Worm (Caenorhabditis elegans) whole organism, L1 larva: ENCODE data around the gene B0564.2.

Experiments used
- C16A3.4 ChIP-seq: fragments of 150-350 bp; optimal IDR thresholded peaks from 2 replicates; lab custom pipeline; 2014; ENCODE audit warnings: missing biosample characterization, missing genetic modification characterization
- F16B12.6 ChIP-seq: fragments of 150-350 bp; optimal IDR thresholded peaks from 2 replicates; lab custom pipeline; 2014; ENCODE audit warnings: missing biosample characterization, missing genetic modification characterization
- Y116A8C.19 ChIP-seq: sonication (generic microtip); optimal IDR thresholded peaks from 2 replicates; lab custom pipeline; 2016; ENCODE audit warnings: missing compliant biosample characterization, missing genetic modification characterization, borderline replicate concordance
- aha-1 ChIP-seq: fragments of 150-350 bp; optimal IDR thresholded peaks from 2 replicates; lab custom pipeline; 2014; ENCODE audit warnings: missing biosample characterization, missing genetic modification characterization
- alr-1 ChIP-seq: fragments of 200-800 bp; sonication (Bioruptor generic); optimal IDR thresholded peaks from 2 replicates; lab custom pipeline; 2018; ENCODE audit warnings: borderline replicate concordance, mild to moderate bottlenecking, missing genetic modification characterization, missing compliant biosample characterization
- aly-2 ChIP-seq: fragments of 150-350 bp; optimal IDR thresholded peaks from 2 replicates; lab custom pipeline; 2014; ENCODE audit warnings: missing biosample characterization, missing genetic modification characterization
- blmp-1 ChIP-seq: fragments of 150-350 bp; optimal IDR thresholded peaks from 2 replicates; lab custom pipeline; 2014; ENCODE audit warnings: missing biosample characterization, missing genetic modification characterization
- ceh-63 ChIP-seq: fragments of 200-800 bp; sonication (Bioruptor generic); optimal IDR thresholded peaks from 2 replicates; lab custom pipeline; 2018; ENCODE audit warnings: mild to moderate bottlenecking, missing genetic modification characterization, missing compliant biosample characterization
- ceh-8 ChIP-seq: fragments of 200-800 bp; sonication (Bioruptor generic); optimal IDR thresholded peaks from 2 replicates; lab custom pipeline; 2018; ENCODE audit warnings: mild to moderate bottlenecking, missing genetic modification characterization, moderate library complexity, missing compliant biosample characterization
- ceh-82 ChIP-seq, 3 experiments: fragments of 150-350 bp in 1 of 3; sonication (generic microtip) in 2 of 3; optimal IDR thresholded peaks; 2 replicates each; lab custom pipeline; 2014 to 2017; ENCODE audit warnings: missing biosample characterization in 3 of 3, missing genetic modification characterization in 3 of 3
- ces-1 ChIP-seq: fragments of 150-350 bp; optimal IDR thresholded peaks from 2 replicates; lab custom pipeline; 2014; ENCODE audit warnings: missing biosample characterization, missing genetic modification reagents, missing genetic modification characterization
- efl-1 ChIP-seq, 4 experiments: fragments of 150-350 bp; optimal IDR thresholded peaks in 3 of 4; peaks in 1 of 4; 1 replicate in 1 of 4; 2 replicates in 3 of 4; lab custom pipeline; 2014; ENCODE audit warnings: missing biosample characterization in 2 of 4, missing genetic modification characterization in 2 of 4, missing genetic modification reagents in 2 of 4
- efl-3 ChIP-seq: fragments of 200-800 bp; sonication (Bioruptor generic); optimal IDR thresholded peaks from 2 replicates; lab custom pipeline; 2018; ENCODE audit warnings: mild to moderate bottlenecking, missing genetic modification characterization, missing compliant biosample characterization
- egl-13 ChIP-seq: sonication (generic microtip); optimal IDR thresholded peaks from 2 replicates; lab custom pipeline; 2016; ENCODE audit warnings: missing genotype, missing genetic modification reagents, missing genetic modification characterization, missing compliant biosample characterization
- egl-27 ChIP-seq, 2 experiments: fragments of 150-350 bp in 1 of 2; sonication (generic microtip); optimal IDR thresholded peaks; 3 replicates each; lab custom pipeline; 2017 to 2018; ENCODE audit warnings: missing biosample characterization in 2 of 2, missing genetic modification characterization in 2 of 2, missing genetic modification reagents in 2 of 2
- ets-5 ChIP-seq: fragments of 200-800 bp; sonication (Bioruptor generic); IDR thresholded peaks from 2 replicates; pipeline ENCODE4 v1.3.6; 2022; ENCODE audit warnings: missing genetic modification characterization, missing compliant biosample characterization
- fkh-10 ChIP-seq: sonication (generic microtip); optimal IDR thresholded peaks from 2 replicates; lab custom pipeline; 2017; ENCODE audit warnings: missing biosample characterization, missing genetic modification reagents, missing genetic modification characterization
- fkh-4 ChIP-seq: sonication (generic microtip); optimal IDR thresholded peaks from 2 replicates; lab custom pipeline; 2016; ENCODE audit warnings: missing compliant biosample characterization, missing genetic modification characterization, borderline replicate concordance
- fkh-8 ChIP-seq: sonication (generic microtip); optimal IDR thresholded peaks from 2 replicates; lab custom pipeline; 2016; ENCODE audit warnings: mild to moderate bottlenecking, missing genetic modification characterization, missing compliant biosample characterization
- fos-1 ChIP-seq: fragments of 150-350 bp; optimal IDR thresholded peaks from 2 replicates; lab custom pipeline; 2014; ENCODE audit warnings: missing biosample characterization, missing genetic modification characterization
- hlh-17 ChIP-seq: fragments of 200-800 bp; sonication (Bioruptor generic); optimal IDR thresholded peaks from 2 replicates; lab custom pipeline; 2018; ENCODE audit warnings: missing genetic modification characterization, mild to moderate bottlenecking, missing compliant biosample characterization, moderate library complexity, borderline replicate concordance
- hlh-4 ChIP-seq: sonication (generic microtip); optimal IDR thresholded peaks from 2 replicates; lab custom pipeline; 2016; ENCODE audit warnings: mild to moderate bottlenecking, missing genetic modification characterization, missing compliant biosample characterization
- hpl-2 ChIP-seq: fragments of 150-350 bp; optimal IDR thresholded peaks from 2 replicates; lab custom pipeline; 2014; ENCODE audit warnings: missing biosample characterization, missing genetic modification reagents, missing genetic modification characterization
- isw-1 ChIP-seq: fragments of 200-800 bp; sonication (Bioruptor generic); IDR thresholded peaks from 2 replicates; pipeline ENCODE4 v1.3.6; 2022; ENCODE audit warnings: missing genetic modification characterization, missing compliant biosample characterization
- lin-13 ChIP-seq: fragments of 150-350 bp; optimal IDR thresholded peaks from 2 replicates; lab custom pipeline; 2014; ENCODE audit warnings: missing biosample characterization, missing genetic modification reagents, missing genetic modification characterization
- lin-15B ChIP-seq: fragments of 150-350 bp; sonication (generic microtip); optimal IDR thresholded peaks from 3 replicates; lab custom pipeline; 2014; ENCODE audit warnings: missing biosample characterization, missing genetic modification characterization
- lin-35 ChIP-seq, 2 experiments: fragments of 150-350 bp; optimal IDR thresholded peaks; 2 replicates each; lab custom pipeline; 2014; ENCODE audit warnings: missing biosample characterization in 2 of 2, missing genetic modification characterization in 2 of 2, missing genetic modification reagents in 2 of 2
- lin-39 ChIP-seq: fragments of 150-350 bp; optimal IDR thresholded peaks from 2 replicates; lab custom pipeline; 2014; ENCODE audit warnings: missing biosample characterization, missing genetic modification reagents, missing genetic modification characterization
- mdl-1 ChIP-seq, 2 experiments: fragments of 150-350 bp; optimal IDR thresholded peaks; 2 replicates each; lab custom pipeline; 2014 to 2017; ENCODE audit warnings: missing biosample characterization in 2 of 2, missing genetic modification characterization in 2 of 2, inconsistent platforms in 1 of 2
- nhr-20 ChIP-seq: sonication (generic microtip); optimal IDR thresholded peaks from 2 replicates; lab custom pipeline; 2016; ENCODE audit warnings: mild to moderate bottlenecking, missing genetic modification characterization, missing compliant biosample characterization
- nhr-237 ChIP-seq: fragments of 150-350 bp; optimal IDR thresholded peaks from 2 replicates; lab custom pipeline; 2014; ENCODE audit warnings: missing biosample characterization, missing genetic modification characterization
- nhr-77 ChIP-seq: fragments of 150-350 bp; optimal IDR thresholded peaks from 2 replicates; lab custom pipeline; 2014; ENCODE audit warnings: missing biosample characterization, missing genetic modification characterization
- nhr-84 ChIP-seq: sonication (generic microtip); optimal IDR thresholded peaks from 2 replicates; lab custom pipeline; 2017; ENCODE audit warnings: missing biosample characterization, missing genetic modification characterization
- pag-3 ChIP-seq: sonication (generic microtip); optimal IDR thresholded peaks from 2 replicates; lab custom pipeline; 2017; ENCODE audit warnings: missing genetic modification characterization, mild to moderate bottlenecking, missing compliant biosample characterization, antibody characterized with exemption, borderline replicate concordance; ENCODE audit not compliant: insufficient read depth
- pax-3 ChIP-seq: fragments of 200-800 bp; sonication (Bioruptor generic); optimal IDR thresholded peaks from 2 replicates; lab custom pipeline; 2018; ENCODE audit warnings: mild to moderate bottlenecking, missing genetic modification characterization, moderate library complexity, missing compliant biosample characterization
- sox-4 ChIP-seq: sonication (generic microtip); optimal IDR thresholded peaks from 2 replicates; lab custom pipeline; 2016; ENCODE audit warnings: missing genetic modification characterization, missing compliant biosample characterization
- sptf-1 ChIP-seq: fragments of 150-350 bp; optimal IDR thresholded peaks from 2 replicates; lab custom pipeline; 2014; ENCODE audit warnings: missing biosample characterization, missing genetic modification characterization
- swsn-7 ChIP-seq: sonication (generic microtip); optimal IDR thresholded peaks from 2 replicates; lab custom pipeline; 2016; ENCODE audit warnings: missing genetic modification characterization, missing compliant biosample characterization
- tlp-1 ChIP-seq: fragments of 150-350 bp; optimal IDR thresholded peaks from 2 replicates; lab custom pipeline; 2014; ENCODE audit warnings: missing biosample characterization, missing genetic modification characterization
- unc-62 ChIP-seq: fragments of 150-350 bp; optimal IDR thresholded peaks from 2 replicates; lab custom pipeline; 2014; ENCODE audit warnings: missing biosample characterization, missing genetic modification reagents, missing genetic modification characterization
- unc-86 ChIP-seq: sonication (generic microtip); optimal IDR thresholded peaks from 2 replicates; lab custom pipeline; 2016; ENCODE audit warnings: missing genetic modification characterization, missing compliant biosample characterization
- unc-98 ChIP-seq: fragments of 200-800 bp; sonication (Bioruptor generic); IDR thresholded peaks from 2 replicates; pipeline ENCODE4 v1.3.6; 2022; ENCODE audit warnings: missing genetic modification characterization, missing compliant biosample characterization
- xbp-1 ChIP-seq: sonication (generic microtip); optimal IDR thresholded peaks from 2 replicates; lab custom pipeline; 2016; ENCODE audit warnings: missing genetic modification characterization, missing compliant biosample characterization
- ztf-11 ChIP-seq, 2 experiments: sonication (generic microtip); optimal IDR thresholded peaks; 2 replicates each; lab custom pipeline; 2016 to 2017; ENCODE audit warnings: missing genetic modification characterization in 2 of 2, missing biosample characterization in 1 of 2, missing compliant biosample characterization in 1 of 2

The B0564.2 gene

DNA sequence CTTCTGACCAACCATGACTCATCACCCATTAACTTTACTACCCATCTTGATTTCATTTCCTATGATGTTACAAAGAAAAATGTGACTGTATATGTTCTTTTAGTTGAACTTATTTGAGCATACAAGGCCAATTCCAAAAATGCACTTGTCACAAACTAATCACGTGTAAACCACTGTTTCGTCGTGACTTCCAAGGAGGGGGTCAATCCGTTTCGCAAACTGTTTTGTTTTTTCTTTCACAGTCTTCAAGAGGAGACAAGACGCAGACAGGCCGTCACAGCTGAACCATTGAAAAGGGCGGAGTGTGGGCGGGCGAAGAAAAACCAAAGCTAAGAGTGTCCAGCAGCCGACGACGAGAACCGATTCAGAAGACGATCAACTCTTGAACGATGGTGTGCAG is 28.3 kb upstream of the B0564.2 start, which contains the start of gene C39E9.8 (continued):
- TF ChIP-seq isw-1 (no peak), hlh-4 (tag; lab: Kevin White, UChicago) (no peak), unc-98 (GFP tag; lab: Robert Waterston, UW) (no peak), egl-13 (no peak), F16B12.6 (tag; lab: Kevin White, UChicago) (no peak), fkh-8 (tag; lab: Kevin White, UChicago) (no peak), lin-15B (tag; lab: Kevin White, UChicago) (no peak), lin-39 (tag; lab: Kevin White, UChicago) (no peak), nhr-84 (tag; lab: Kevin White, UChicago) (no peak), nhr-20 (tag; lab: Kevin White, UChicago) (peak; percentile 60), Y116A8C.19 (no peak), C16A3.4 (no peak), ceh-82 (tag; optimal IDR thresholded peaks at IDR 0.05; lab: Kevin White, UChicago) (no peak), mdl-1 (tag; optimal IDR thresholded peaks at IDR 0.05; lab: Kevin White, UChicago) (peak in 1 of 2 experiments; percentile 18), aly-2 (tag; lab: Kevin White, UChicago) (no peak), ets-5 (GFP tag; lab: Robert Waterston, UW) (no peak), efl-1 (optimal IDR thresholded peaks at IDR 0.05; lab: Kevin White, UChicago) (no peak), efl-1 (GFP tag; optimal IDR thresholded peaks at IDR 0.05 in 1 of 2; lab: Kevin White, UChicago) (no peak), fos-1 (tag; lab: Kevin White, UChicago) (no peak), ceh-8 (GFP tag; lab: Kevin White, UChicago) (no peak), sox-4 (tag; lab: Kevin White, UChicago) (no peak), lin-35 (GFP tag; optimal IDR thresholded peaks at IDR 0.05; lab: Kevin White, UChicago) (peak in 1 of 2 experiments; percentile 63), ces-1 (no peak), alr-1 (tag; lab: Kevin White, UChicago) (no peak), fkh-10 (GFP tag; lab: Kevin White, UChicago) (no peak), lin-13 (GFP tag; lab: Kevin White, UChicago) (no peak), swsn-7 (tag; lab: Kevin White, UChicago) (no peak), sptf-1 (no peak), xbp-1 (no peak), blmp-1 (peak; percentile 5), pag-3 (no peak), aha-1 (tag; lab: Kevin White, UChicago) (no peak), ceh-63 (GFP tag; lab: Kevin White, UChicago) (no peak), unc-62 (GFP tag; lab: Kevin White, UChicago) (no peak), tlp-1 (tag; lab: Kevin White, UChicago) (no peak), egl-27 (tag; optimal IDR thresholded peaks at IDR 0.05; lab: Kevin White, UChicago) (no peak), fkh-4 (tag; lab: Kevin White, UChicago) (no peak), efl-3 (GFP tag; lab: Kevin White, UChicago) (no peak), hlh-17 (GFP tag; lab: Kevin White, UChicago) (no peak), ztf-11 (tag; optimal IDR thresholded peaks at IDR 0.05; lab: Kevin White, UChicago) (no peak), nhr-77 (no peak), pax-3 (tag; lab: Kevin White, UChicago) (no peak), hpl-2 (GFP tag; lab: Kevin White, UChicago) (no peak), unc-86 (tag; lab: Kevin White, UChicago) (no peak), nhr-237 (tag; lab: Kevin White, UChicago) (no peak)
- TF ChIP-seq, all 84 proteins: peak for 13
